Worm (Caenorhabditis elegans) whole organism, midembryonic: ENCODE results near the gene srh-219.
A peak's percentile ranks its signal among the peaks of the same experiment; 100 is the strongest.

Source experiments
- T22C8.4 ChIP-seq: fragments of 200-800 bp; sonication (Bioruptor generic); IDR thresholded peaks from 2 replicates; pipeline ENCODE4 v1.3.6; 2022; ENCODE audit warnings: missing genetic modification characterization, missing compliant biosample characterization
- cog-1 ChIP-seq: sonication (generic microtip); optimal IDR thresholded peaks from 2 replicates; lab custom pipeline; 2016; ENCODE audit warnings: missing genetic modification characterization, missing compliant biosample characterization
- flt-1 ChIP-seq: fragments of 200-800 bp; sonication (Bioruptor generic); IDR thresholded peaks from 2 replicates; pipeline ENCODE4 v1.3.6; 2022; ENCODE audit warnings: missing genetic modification characterization, missing compliant biosample characterization
- klf-2 ChIP-seq: fragments of 200-800 bp; sonication (Bioruptor generic); conservative IDR thresholded peaks from 2 replicates; pipeline ENCODE4 v1.3.6; 2022; ENCODE audit warnings: missing genetic modification reagents, missing genetic modification characterization, missing compliant biosample characterization
- med-1 ChIP-seq: sonication (generic microtip); optimal IDR thresholded peaks from 2 replicates; lab custom pipeline; 2017; ENCODE audit warnings: missing genetic modification characterization, mild to moderate bottlenecking, missing compliant biosample characterization, antibody characterized with exemption, missing genetic modification reagents; ENCODE audit not compliant: insufficient read depth
- ref-1 ChIP-seq: fragments of 200-800 bp; sonication (Bioruptor generic); conservative IDR thresholded peaks from 2 replicates; pipeline ENCODE4 v1.3.6; 2022; ENCODE audit warnings: missing genetic modification reagents, missing genetic modification characterization, missing compliant biosample characterization
- tab-1 ChIP-seq: fragments of 200-800 bp; sonication (Bioruptor generic); IDR thresholded peaks from 2 replicates; pipeline ENCODE4 v1.3.6; 2022; ENCODE audit warnings: missing genetic modification characterization, missing compliant biosample characterization
- ztf-23 ChIP-seq: fragments of 200-800 bp; sonication (Bioruptor generic); IDR thresholded peaks from 2 replicates; pipeline ENCODE4 v1.3.6; 2022; ENCODE audit warnings: missing genetic modification reagents, missing genetic modification characterization, missing compliant biosample characterization
- ztf-29 ChIP-seq: fragments of 200-800 bp; sonication (Bioruptor generic); IDR thresholded peaks from 2 replicates; pipeline ENCODE4 v1.3.6; 2022; ENCODE audit warnings: missing genetic modification reagents, missing genetic modification characterization, missing compliant biosample characterization

DNA sequence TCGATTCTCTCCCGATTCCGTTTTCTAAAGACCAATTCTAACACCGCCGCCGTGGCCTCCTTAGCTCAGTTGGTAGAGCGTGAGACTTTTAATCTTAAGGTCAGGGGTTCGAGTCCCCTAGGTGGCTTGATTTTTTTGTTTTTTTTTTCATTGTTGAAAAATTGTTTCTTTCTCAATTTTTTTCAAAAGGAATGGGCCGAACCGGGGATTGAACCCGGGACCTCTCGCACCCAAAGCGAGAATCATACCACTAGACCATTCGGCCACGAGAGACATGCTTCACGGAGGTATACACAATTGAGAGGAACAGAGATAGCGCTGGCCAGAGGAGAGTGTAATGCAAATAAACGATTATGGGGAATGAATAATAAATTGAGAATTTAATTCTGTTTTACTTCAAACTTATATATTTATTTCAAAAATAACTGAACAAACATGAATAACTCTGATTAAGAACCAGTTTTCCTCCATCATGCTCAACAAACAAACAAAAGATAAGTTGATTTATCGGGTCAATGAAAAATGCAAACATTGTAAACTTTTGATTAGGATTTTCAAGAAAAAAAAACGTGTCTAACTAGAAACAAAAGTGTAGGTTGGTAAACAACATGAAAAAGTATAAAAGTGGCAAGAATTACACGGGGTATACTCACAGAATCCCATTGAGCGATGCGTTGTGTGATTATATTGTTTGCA lies 30.1 kb upstream of the srh-219 start, which contains the start of gene pqn-71:
- TF ChIP-seq flt-1 (GFP tag; lab: Robert Waterston, UW) (peak; percentile 91), ztf-23 (peak; percentile 90), med-1 (peak; percentile 68), tab-1 (GFP tag; lab: Robert Waterston, UW) (peak; percentile 92; the same call in 1 of the 2 replicates), klf-2 (GFP tag; lab: Robert Waterston, UW) (peak; percentile 88; the same call in 1 of the 2 replicates), ztf-29 (GFP tag; lab: Robert Waterston, UW) (peak; percentile 83; the same call in 1 of the 2 replicates), cog-1 (tag; lab: Kevin White, UChicago) (peak; percentile 91), ref-1 (GFP tag; lab: Robert Waterston, UW) (peak; percentile 77; the same call in 1 of the 2 replicates), T22C8.4 (GFP tag; lab: Robert Waterston, UW) (peak; percentile 77)
